Worm (Caenorhabditis elegans) whole organism, late embryonic: ENCODE measurements around the gene hst-3.1.

ENCODE experiments used
- ama-1 ChIP-seq: fragments of 150-350 bp; optimal IDR thresholded peaks from 2 replicates; lab custom pipeline; 2014
- ceh-6 ChIP-seq: fragments of 200-800 bp; sonication (Bioruptor generic); optimal IDR thresholded peaks from 2 replicates; lab custom pipeline; 2018; ENCODE audit warnings: mild to moderate bottlenecking, missing genetic modification characterization, missing compliant biosample characterization
- dmd-4 ChIP-seq: sonication (generic microtip); optimal IDR thresholded peaks from 2 replicates; lab custom pipeline; 2016; ENCODE audit warnings: borderline replicate concordance, missing genetic modification characterization, missing compliant biosample characterization
- lin-11 ChIP-seq: fragments of 200-800 bp; sonication (Bioruptor generic); optimal IDR thresholded peaks from 2 replicates; lab custom pipeline; 2018; ENCODE audit warnings: mild to moderate bottlenecking, missing genetic modification characterization, missing compliant biosample characterization
- nfya-1 ChIP-seq: sonication (generic microtip); optimal IDR thresholded peaks from 2 replicates; lab custom pipeline; 2017; ENCODE audit warnings: missing genetic modification characterization, mild to moderate bottlenecking, missing compliant biosample characterization, antibody characterized with exemption, moderate library complexity
- nhr-11 ChIP-seq: fragments of 150-350 bp; optimal IDR thresholded peaks from 2 replicates; lab custom pipeline; 2014; ENCODE audit warnings: missing biosample characterization, missing genetic modification characterization
- nhr-232 ChIP-seq: sonication (generic microtip); optimal IDR thresholded peaks from 2 replicates; lab custom pipeline; 2016; ENCODE audit warnings: missing genetic modification characterization, missing compliant biosample characterization
- pag-3 ChIP-seq: sonication (generic microtip); optimal IDR thresholded peaks from 2 replicates; lab custom pipeline; 2016; ENCODE audit warnings: missing compliant biosample characterization, missing genetic modification characterization, borderline replicate concordance
- pha-4 ChIP-seq: fragments of 150-350 bp; optimal IDR thresholded peaks from 2 replicates; lab custom pipeline; 2018; ENCODE audit warnings: missing biosample characterization, missing genetic modification reagents, missing genetic modification characterization
- pros-1 ChIP-seq: fragments of 150-350 bp; optimal IDR thresholded peaks from 2 replicates; lab custom pipeline; 2014; ENCODE audit warnings: missing biosample characterization, missing genetic modification reagents, missing genetic modification characterization
- ref-2 ChIP-seq: sonication (generic microtip); optimal IDR thresholded peaks from 2 replicates; lab custom pipeline; 2016; ENCODE audit warnings: missing genetic modification characterization, missing compliant biosample characterization

ce11 chrII:6196875-6197274 lies 27.8 kb upstream of the hst-3.1 start, which contains the start of the genes rbmx-2 and C30B5.2:
- TF ChIP-seq nhr-232 (tag; lab: Kevin White, UChicago): no peak
- no peak for TF ChIP-seq pros-1 (tag; lab: Kevin White, UChicago)
- TF ChIP-seq nfya-1 (tag; lab: Kevin White, UChicago): no peak
- no peak for TF ChIP-seq pag-3
- no peak for TF ChIP-seq ceh-6 (GFP tag; lab: Kevin White, UChicago)
- no peak for TF ChIP-seq ama-1 (lab: Kevin White, UChicago)
- TF ChIP-seq ref-2 (tag; lab: Kevin White, UChicago): no peak
- TF ChIP-seq nhr-11 (tag; lab: Kevin White, UChicago): no peak
- no peak for TF ChIP-seq lin-11
- no peak for TF ChIP-seq pha-4
- no peak for TF ChIP-seq dmd-4 (tag; lab: Kevin White, UChicago)
